Worm (Caenorhabditis elegans) whole organism, L2 larva: ENCODE results near the gene mdf-1.

Experiments
- blmp-1 ChIP-seq: sonication (generic microtip); optimal IDR thresholded peaks from 2 replicates; lab custom pipeline; 2017; ENCODE audit warnings: missing genetic modification characterization, mild to moderate bottlenecking, missing compliant biosample characterization, antibody characterized with exemption, moderate library complexity; ENCODE audit not compliant: insufficient read depth
- ceh-82 ChIP-seq: fragments of 150-350 bp; optimal IDR thresholded peaks from 2 replicates; lab custom pipeline; 2014; ENCODE audit warnings: missing biosample characterization, missing genetic modification characterization
- egl-27 ChIP-seq: sonication (generic microtip); optimal IDR thresholded peaks from 3 replicates; lab custom pipeline; 2017; ENCODE audit warnings: missing biosample characterization, missing genetic modification reagents, missing genetic modification characterization
- lin-39 ChIP-seq: fragments of 150-350 bp; optimal IDR thresholded peaks from 2 replicates; lab custom pipeline; 2014; ENCODE audit warnings: missing biosample characterization, missing genetic modification reagents, missing genetic modification characterization
- nhr-11 ChIP-seq: fragments of 150-350 bp; optimal IDR thresholded peaks from 2 replicates; lab custom pipeline; 2014; ENCODE audit warnings: missing biosample characterization, missing genetic modification characterization
- nhr-12 ChIP-seq: fragments of 150-350 bp; optimal IDR thresholded peaks from 2 replicates; lab custom pipeline; 2014; ENCODE audit warnings: missing biosample characterization, missing genetic modification characterization
- skn-1 ChIP-seq: sonication (generic microtip); optimal IDR thresholded peaks from 2 replicates; lab custom pipeline; 2017; ENCODE audit warnings: missing biosample characterization, missing genetic modification characterization
- sma-3 ChIP-seq: sonication (generic microtip); optimal IDR thresholded peaks from 2 replicates; lab custom pipeline; 2016; ENCODE audit warnings: missing genetic modification reagents, missing genetic modification characterization, missing compliant biosample characterization
- ztf-4 ChIP-seq: fragments of 150-350 bp; optimal IDR thresholded peaks from 2 replicates; lab custom pipeline; 2014; ENCODE audit warnings: missing biosample characterization, missing genetic modification characterization

ce11 chrV:9516280-9516679 lies 27.7 kb downstream of the mdf-1 start:
- no peak for TF ChIP-seq nhr-12 (tag; lab: Kevin White, UChicago)
- TF ChIP-seq ceh-82 (tag; lab: Kevin White, UChicago), result no peak
- no peak for TF ChIP-seq skn-1 (tag; lab: Kevin White, UChicago)
- no peak for TF ChIP-seq lin-39 (tag; lab: Kevin White, UChicago)
- no peak for TF ChIP-seq egl-27 (tag; lab: Kevin White, UChicago)
- TF ChIP-seq blmp-1 (tag; lab: Kevin White, UChicago), result peak; percentile 74
- TF ChIP-seq ztf-4, result no peak
- no peak for TF ChIP-seq nhr-11 (tag; lab: Kevin White, UChicago)
- peak; percentile 69 for TF ChIP-seq sma-3
